Fruit fly (Drosophila melanogaster): ENCODE data around the gene Wnt6.

Wnt6 gene

DNA sequence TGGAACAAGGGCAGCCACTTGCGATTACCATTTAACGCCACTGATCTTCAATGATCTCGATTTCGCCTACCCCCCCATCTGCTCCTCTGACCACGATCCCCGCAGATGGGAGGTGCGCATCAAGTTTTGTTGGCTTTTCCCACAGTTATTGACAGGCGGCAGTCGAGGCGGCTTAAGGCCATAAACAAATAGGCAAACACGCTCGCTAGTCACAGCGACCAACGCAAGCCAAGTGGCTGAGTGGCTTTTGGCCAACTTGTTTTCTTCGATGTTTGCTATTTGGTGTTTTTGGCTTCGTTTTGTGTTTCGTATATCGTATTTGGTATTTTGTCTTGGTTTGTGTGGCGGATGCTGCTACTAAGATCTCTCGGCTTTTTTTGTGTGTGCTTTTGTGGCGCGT is 32.0 kb upstream of the Wnt6 start:
- no peak for TF ChIP-seq h (optimal IDR thresholded peaks at IDR 0.05)
- TF ChIP-seq psq (optimal IDR thresholded peaks at IDR 0.05) = no peak
- no peak for TF ChIP-seq Myc (optimal IDR thresholded peaks at IDR 0.05)
- TF ChIP-seq Sin3A (optimal IDR thresholded peaks at IDR 0.05) = no peak
- TF ChIP-seq ttk (optimal IDR thresholded peaks at IDR 0.05) = no peak
- TF ChIP-seq insv (optimal IDR thresholded peaks at IDR 0.05) = no peak

DNA sequence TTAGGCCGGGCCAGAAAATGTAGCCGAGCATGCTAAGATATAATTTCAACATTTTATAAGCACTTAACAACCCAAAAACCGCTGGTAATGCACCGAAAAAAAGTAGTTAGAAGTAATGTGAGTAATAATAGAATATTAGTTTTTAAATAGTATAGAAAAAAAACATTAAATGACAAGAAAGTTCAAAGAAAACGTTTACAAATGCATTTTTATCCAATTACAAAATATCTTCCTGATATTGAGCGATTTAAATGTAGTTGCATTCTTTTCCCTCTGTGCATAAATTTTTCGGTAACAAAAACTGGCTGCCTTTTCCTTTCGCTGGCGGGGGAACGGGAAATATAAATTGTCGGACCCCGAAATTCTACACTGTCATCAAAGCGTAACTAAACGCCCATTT is 30.8 kb upstream of the Wnt6 start:
- TF ChIP-seq ttk (optimal IDR thresholded peaks at IDR 0.05) = no peak
- no peak for TF ChIP-seq insv (optimal IDR thresholded peaks at IDR 0.05)
- TF ChIP-seq Myc (optimal IDR thresholded peaks at IDR 0.05) = no peak
- TF ChIP-seq h (optimal IDR thresholded peaks at IDR 0.05) = no peak
- TF ChIP-seq psq (optimal IDR thresholded peaks at IDR 0.05) = no peak
- TF ChIP-seq Sin3A (optimal IDR thresholded peaks at IDR 0.05) = no peak

dm6 chr2L:7303256-7303655 is 30.3 kb upstream of the Wnt6 start:
- TF ChIP-seq Myc (optimal IDR thresholded peaks at IDR 0.05) = no peak
- no peak for TF ChIP-seq insv (optimal IDR thresholded peaks at IDR 0.05)
- TF ChIP-seq psq (optimal IDR thresholded peaks at IDR 0.05) = no peak
- no peak for TF ChIP-seq ttk (optimal IDR thresholded peaks at IDR 0.05)
- no peak for TF ChIP-seq Sin3A (optimal IDR thresholded peaks at IDR 0.05)
- no peak for TF ChIP-seq h (optimal IDR thresholded peaks at IDR 0.05)

dm6 chr2L:7304331-7304730 is 29.2 kb upstream of the Wnt6 start:
- no peak for TF ChIP-seq Sin3A (optimal IDR thresholded peaks at IDR 0.05)
- TF ChIP-seq insv (optimal IDR thresholded peaks at IDR 0.05) = no peak
- TF ChIP-seq psq (optimal IDR thresholded peaks at IDR 0.05) = no peak
- no peak for TF ChIP-seq Myc (optimal IDR thresholded peaks at IDR 0.05)
- no peak for TF ChIP-seq ttk (optimal IDR thresholded peaks at IDR 0.05)
- no peak for TF ChIP-seq h (optimal IDR thresholded peaks at IDR 0.05)

DNA sequence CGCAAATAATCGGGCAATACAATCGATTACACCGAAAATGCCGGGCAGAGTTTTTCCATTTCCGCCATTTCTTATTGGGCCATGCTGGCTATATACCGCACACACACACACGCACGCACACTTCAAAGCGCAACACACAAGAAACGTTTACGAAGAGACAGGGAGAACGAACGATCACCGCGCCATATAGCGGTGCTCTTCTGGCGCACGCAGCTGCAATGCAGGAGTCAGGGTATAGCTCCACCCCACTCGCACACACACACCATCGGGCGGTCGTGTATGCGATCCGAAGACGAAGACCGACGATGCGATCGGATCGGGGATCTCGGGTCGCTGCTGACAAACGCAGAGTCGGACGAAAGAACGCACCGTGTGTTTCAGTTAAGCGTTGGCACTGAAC is 26.7 kb upstream of the Wnt6 start, which contains the start of gene wg:
Gene wg (plus strand): TSS at position 378 of the 400 bp plus-strand sequence.
- no peak for TF ChIP-seq insv (optimal IDR thresholded peaks at IDR 0.05)
- TF ChIP-seq psq (optimal IDR thresholded peaks at IDR 0.05) = no peak
- TF ChIP-seq Sin3A (optimal IDR thresholded peaks at IDR 0.05) = no peak
- TF ChIP-seq h (optimal IDR thresholded peaks at IDR 0.05) = no peak
- TF ChIP-seq ttk (optimal IDR thresholded peaks at IDR 0.05) = no peak
- no peak for TF ChIP-seq Myc (optimal IDR thresholded peaks at IDR 0.05)

dm6 chr2L:7311467-7311866 is 22.0 kb upstream of the Wnt6 start:
- TF ChIP-seq Sin3A (optimal IDR thresholded peaks at IDR 0.05) (no peak), psq (optimal IDR thresholded peaks at IDR 0.05) (no peak), ttk (optimal IDR thresholded peaks at IDR 0.05) (no peak), Myc (optimal IDR thresholded peaks at IDR 0.05) (no peak), insv (optimal IDR thresholded peaks at IDR 0.05) (no peak), h (optimal IDR thresholded peaks at IDR 0.05) (no peak)

DNA sequence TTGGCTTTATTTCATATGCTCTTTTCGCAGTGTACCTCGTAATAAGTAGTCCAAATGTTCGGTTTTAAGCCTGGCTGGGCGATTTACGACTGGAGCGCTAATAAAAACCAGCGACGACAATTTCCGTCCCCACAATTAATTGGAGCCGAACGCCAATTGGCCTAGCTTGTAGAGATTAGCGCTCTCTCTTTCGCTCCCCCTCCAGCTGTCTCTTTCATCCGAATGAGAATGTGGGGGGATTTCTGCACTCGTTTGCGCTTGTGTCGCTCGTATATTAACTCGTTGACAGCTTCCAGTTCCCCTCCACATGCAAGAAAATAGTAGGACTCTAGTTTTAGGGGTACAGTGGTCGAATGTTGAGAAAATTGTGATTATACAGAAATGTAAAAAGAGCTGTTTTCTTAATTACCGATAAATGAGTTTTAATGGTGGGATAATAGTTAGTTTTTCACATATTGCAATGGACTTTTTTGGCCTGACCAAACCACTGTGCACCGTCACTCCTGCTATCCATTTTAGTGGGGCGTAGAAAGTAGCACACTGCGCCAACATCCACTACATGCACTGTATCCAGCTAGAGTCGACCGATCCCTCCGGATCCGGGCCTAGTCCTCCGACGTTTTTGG is 20.2 kb upstream of the Wnt6 start:
- TF ChIP-seq psq (optimal IDR thresholded peaks at IDR 0.05) (no peak), h (optimal IDR thresholded peaks at IDR 0.05) (no peak), Myc (optimal IDR thresholded peaks at IDR 0.05) (no peak), ttk (optimal IDR thresholded peaks at IDR 0.05) (no peak), insv (optimal IDR thresholded peaks at IDR 0.05) (no peak), Sin3A (optimal IDR thresholded peaks at IDR 0.05) (no peak)

- TF ChIP-seq psq (optimal IDR thresholded peaks at IDR 0.05) = no peak
- no peak for TF ChIP-seq Sin3A (optimal IDR thresholded peaks at IDR 0.05)
- no peak for TF ChIP-seq Myc (optimal IDR thresholded peaks at IDR 0.05)
- TF ChIP-seq ttk (optimal IDR thresholded peaks at IDR 0.05) = no peak
- no peak for TF ChIP-seq insv (optimal IDR thresholded peaks at IDR 0.05)
- no peak for TF ChIP-seq h (optimal IDR thresholded peaks at IDR 0.05)
These were observed 18.0 kb upstream of the Wnt6 start for dm6 chr2L:7315523-7315922.

DNA sequence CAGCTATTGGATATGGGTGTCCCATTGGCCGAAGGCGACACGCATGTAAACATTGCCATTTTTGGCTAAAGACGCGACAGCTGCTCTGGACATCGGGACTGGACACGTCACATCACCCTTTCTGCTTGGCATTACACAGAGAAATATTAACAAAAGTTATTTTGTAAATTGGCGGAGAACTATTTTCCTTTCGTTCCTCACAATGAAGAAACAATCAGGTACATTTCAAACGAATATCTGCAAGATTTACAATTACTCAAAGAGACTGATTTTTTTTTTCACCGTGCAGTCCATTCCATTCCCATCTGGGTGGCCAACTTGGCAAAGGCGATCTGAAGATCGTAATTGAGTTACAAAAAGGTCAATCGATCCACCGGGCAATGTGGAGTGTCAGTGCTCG is 14.2 kb upstream of the Wnt6 start:
- TF ChIP-seq insv (optimal IDR thresholded peaks at IDR 0.05) = no peak
- TF ChIP-seq Sin3A (optimal IDR thresholded peaks at IDR 0.05) = no peak
- TF ChIP-seq Myc (optimal IDR thresholded peaks at IDR 0.05) = no peak
- TF ChIP-seq h (optimal IDR thresholded peaks at IDR 0.05) = no peak

dm6 chr2L:7319914-7320313 is 13.6 kb upstream of the Wnt6 start:
- TF ChIP-seq h (optimal IDR thresholded peaks at IDR 0.05) (no peak), psq (optimal IDR thresholded peaks at IDR 0.05) (no peak), Sin3A (optimal IDR thresholded peaks at IDR 0.05) (no peak), Myc (optimal IDR thresholded peaks at IDR 0.05) (no peak), insv (optimal IDR thresholded peaks at IDR 0.05) (no peak), ttk (optimal IDR thresholded peaks at IDR 0.05) (no peak)

DNA sequence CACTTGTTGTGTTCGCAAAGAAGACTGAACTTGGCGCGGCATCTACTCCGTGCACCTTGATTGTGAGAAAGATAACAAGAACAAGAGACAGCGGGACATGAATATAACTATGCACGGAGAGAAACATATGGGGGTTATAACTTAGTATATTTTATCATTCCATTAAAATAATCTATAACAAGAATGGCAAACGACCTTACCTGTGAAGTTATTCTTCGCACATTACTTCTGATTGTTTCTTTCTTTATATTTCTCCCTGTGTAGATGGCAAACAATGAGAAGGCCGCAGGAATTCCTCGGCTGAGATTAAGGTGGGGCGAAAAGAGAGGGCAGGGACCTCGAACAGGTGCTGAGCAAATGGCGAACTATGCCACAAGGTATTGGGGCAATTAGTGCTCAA is 12.4 kb upstream of the Wnt6 start:
- TF ChIP-seq Myc (optimal IDR thresholded peaks at IDR 0.05) (no peak), Sin3A (optimal IDR thresholded peaks at IDR 0.05) (no peak), h (optimal IDR thresholded peaks at IDR 0.05) (no peak), insv (optimal IDR thresholded peaks at IDR 0.05) (no peak), psq (optimal IDR thresholded peaks at IDR 0.05) (no peak), ttk (optimal IDR thresholded peaks at IDR 0.05) (no peak)

dm6 chr2L:7323005-7323404 is 10.5 kb upstream of the Wnt6 start:
- TF ChIP-seq Sin3A (optimal IDR thresholded peaks at IDR 0.05) (no peak), Myc (optimal IDR thresholded peaks at IDR 0.05) (no peak), insv (optimal IDR thresholded peaks at IDR 0.05) (no peak), psq (optimal IDR thresholded peaks at IDR 0.05) (no peak), h (optimal IDR thresholded peaks at IDR 0.05) (no peak)

DNA sequence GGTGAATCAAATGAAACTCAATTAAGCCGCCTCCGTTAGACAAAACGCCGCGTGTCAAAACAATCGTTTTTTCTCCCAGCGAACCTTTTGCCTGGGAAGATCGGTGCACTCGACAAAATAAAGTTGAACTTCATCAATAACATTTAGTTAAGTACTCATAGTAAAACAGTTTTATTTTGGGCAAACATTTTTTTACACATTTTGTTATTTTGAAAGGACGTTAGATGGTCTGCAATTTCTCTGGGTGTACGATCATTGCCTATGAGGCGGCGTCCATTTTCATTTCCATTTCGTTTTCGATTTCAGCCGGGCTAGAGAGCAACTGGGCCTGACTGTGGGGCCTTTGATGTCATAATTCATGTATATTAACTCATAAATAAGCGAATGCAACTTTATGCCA is 7.1 kb upstream of the Wnt6 start:
- TF ChIP-seq Sin3A (optimal IDR thresholded peaks at IDR 0.05) (no peak), insv (optimal IDR thresholded peaks at IDR 0.05) (no peak), Myc (optimal IDR thresholded peaks at IDR 0.05) (no peak), ttk (optimal IDR thresholded peaks at IDR 0.05) (no peak), psq (optimal IDR thresholded peaks at IDR 0.05) (no peak), h (optimal IDR thresholded peaks at IDR 0.05) (no peak)

Measured in Kc167 (cell line).